Fruit fly (Drosophila melanogaster): Measurements from ENCODE around the gene FoxK.

DNA sequence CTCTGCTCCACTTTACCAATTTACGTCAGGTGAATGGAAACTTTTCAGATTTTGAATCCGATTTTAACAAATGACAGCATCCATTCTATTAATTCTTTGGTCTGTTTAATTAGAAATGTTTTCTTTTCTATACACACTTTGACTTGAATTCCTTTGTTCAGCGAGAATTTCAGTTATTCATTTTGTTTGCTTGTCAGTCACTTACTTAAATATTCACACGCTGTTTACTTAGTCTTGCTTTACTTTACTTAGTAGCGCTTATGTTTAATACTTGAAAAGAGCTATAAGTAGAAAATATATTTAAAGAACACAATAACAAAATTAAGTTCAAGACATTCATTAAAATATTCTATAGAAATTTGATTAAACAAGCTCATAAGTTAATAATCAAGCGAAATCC lies 13.2 kb downstream of the FoxK start, which contains the start of gene CG32073:
- TF ChIP-seq CG11762 (GFP tag; optimal IDR thresholded peaks at IDR 0.05; ENCODE audit: insufficient read depth) (no peak), CG10669 (GFP tag; optimal IDR thresholded peaks at IDR 0.05) (no peak), CG31627 (GFP tag; optimal IDR thresholded peaks at IDR 0.05) (no peak), CG6854 (GFP tag; optimal IDR thresholded peaks at IDR 0.05) (no peak), vri (GFP tag; optimal IDR thresholded peaks at IDR 0.05) (no peak), acj6 (GFP tag; optimal IDR thresholded peaks at IDR 0.05) (no peak), CG15336 (GFP tag; IDR thresholded peaks at IDR 0.05) (no peak), Eip78C (GFP tag) (no peak), Eip75B (GFP tag; optimal IDR thresholded peaks at IDR 0.05) (no peak), CG8119 (GFP tag; IDR thresholded peaks at IDR 0.05) (no peak), Lpt (GFP tag; optimal IDR thresholded peaks at IDR 0.05) (no peak), Sox102F (GFP tag; optimal IDR thresholded peaks at IDR 0.05) (no peak), ss (GFP tag; optimal IDR thresholded peaks at IDR 0.05) (no peak)
